Worm (Caenorhabditis elegans): Measurements from ENCODE around the gene arrd-19.

- TF ChIP-seq spr-1 (tag; optimal IDR thresholded peaks at IDR 0.05), result no peak
- no peak for TF ChIP-seq mes-2 (tag; optimal IDR thresholded peaks at IDR 0.05; ENCODE audit: poor library complexity, severe bottlenecking)
- TF ChIP-seq egl-27 (tag; optimal IDR thresholded peaks at IDR 0.05), result no peak
These were observed 39.1 kb downstream of the arrd-19 start for ce11 chrV:3276184-3276583.
